Fruit fly (Drosophila melanogaster) whole organism, embryonic: ENCODE results near the gene Nup43.
A peak's percentile ranks its signal among the peaks of the same experiment; 100 is the strongest.

Source experiments
- ATbp ChIP-seq: fragments of 200-800 bp; sonication (Bioruptor generic); optimal IDR thresholded peaks from 2 replicates; lab custom pipeline; 2017; ENCODE audit warnings: missing biosample characterization, mild to moderate bottlenecking, missing genetic modification characterization, missing genetic modification reagents
- Atf3 ChIP-seq: fragments of 200-800 bp; sonication (Bioruptor generic); optimal IDR thresholded peaks from 3 replicates; lab custom pipeline; 2016; ENCODE audit warnings: missing biosample characterization, missing genetic modification characterization
- CG10366 ChIP-seq: fragments of 200-800 bp; sonication (Bioruptor generic); IDR thresholded peaks from 2 replicates; pipeline ENCODE4 v1.3.6; 2022; ENCODE audit warnings: missing biosample characterization, missing genetic modification characterization
- CG10462 ChIP-seq: fragments of 200-800 bp; sonication (Bioruptor generic); optimal IDR thresholded peaks from 2 replicates; lab custom pipeline; 2016; ENCODE audit warnings: missing biosample characterization, missing genetic modification characterization
- CG11695 ChIP-seq: fragments of 200-800 bp; sonication (Bioruptor generic); IDR thresholded peaks from 3 replicates; pipeline ENCODE4 v1.3.6; 2022; ENCODE audit warnings: missing biosample characterization, missing genetic modification characterization
- CG12391 ChIP-seq: fragments of 200-800 bp; sonication (Bioruptor generic); optimal IDR thresholded peaks from 3 replicates; lab custom pipeline; 2018; ENCODE audit warnings: missing biosample characterization, mild to moderate bottlenecking, missing genetic modification characterization, moderate library complexity
- CG12659 ChIP-seq: fragments of 200-800 bp; sonication (Bioruptor generic); optimal IDR thresholded peaks from 3 replicates; lab custom pipeline; 2017; ENCODE audit warnings: mild to moderate bottlenecking, missing biosample characterization, missing genetic modification reagents, missing genetic modification characterization
- CG13424 ChIP-seq: fragments of 200-800 bp; sonication (Bioruptor generic); optimal IDR thresholded peaks from 2 replicates; lab custom pipeline; 2019; ENCODE audit warnings: missing biosample characterization, mild to moderate bottlenecking, missing genetic modification characterization, moderate library complexity
- CG14710 ChIP-seq: fragments of 200-800 bp; sonication (Bioruptor generic); optimal IDR thresholded peaks from 3 replicates; lab custom pipeline; 2019; ENCODE audit warnings: missing biosample characterization, mild to moderate bottlenecking, missing genetic modification characterization, moderate library complexity
- CG15011 ChIP-seq: fragments of 200-800 bp; sonication (Bioruptor generic); optimal IDR thresholded peaks from 3 replicates; lab custom pipeline; 2018; ENCODE audit warnings: missing biosample characterization, mild to moderate bottlenecking, missing genetic modification characterization
- CG17328 ChIP-seq: fragments of 200-800 bp; sonication (Bioruptor generic); IDR thresholded peaks from 2 replicates; pipeline ENCODE4 v1.3.6; 2022; ENCODE audit warnings: missing biosample characterization, missing genetic modification characterization
- CG17385 ChIP-seq: fragments of 200-800 bp; sonication (Bioruptor generic); optimal IDR thresholded peaks from 3 replicates; lab custom pipeline; 2018; ENCODE audit warnings: missing biosample characterization, mild to moderate bottlenecking, missing genetic modification characterization
- CG18619 ChIP-seq: fragments of 200-800 bp; sonication (Bioruptor generic); optimal IDR thresholded peaks from 3 replicates; lab custom pipeline; 2017; ENCODE audit warnings: missing biosample characterization, mild to moderate bottlenecking, missing genetic modification characterization
- CG2116 ChIP-seq: fragments of 200-800 bp; sonication (Bioruptor generic); optimal IDR thresholded peaks from 3 replicates; lab custom pipeline; 2018; ENCODE audit warnings: missing biosample characterization, mild to moderate bottlenecking, missing genetic modification characterization
- CG2889 ChIP-seq: fragments of 200-800 bp; sonication (Bioruptor generic); IDR thresholded peaks from 3 replicates; pipeline ENCODE4 v1.3.6; 2022; ENCODE audit warnings: missing biosample characterization, missing genetic modification characterization
- CG32532 ChIP-seq: fragments of 200-800 bp; sonication (Bioruptor generic); IDR thresholded peaks from 2 replicates; pipeline ENCODE4 v1.3.6; 2022; ENCODE audit warnings: missing biosample characterization, missing genetic modification characterization
- CG33213 ChIP-seq: fragments of 200-800 bp; sonication (Bioruptor generic); optimal IDR thresholded peaks from 3 replicates; lab custom pipeline; 2016; ENCODE audit warnings: missing biosample characterization, missing genetic modification characterization
- CG3407 ChIP-seq: fragments of 200-800 bp; sonication (Bioruptor generic); optimal IDR thresholded peaks from 2 replicates; lab custom pipeline; 2018; ENCODE audit warnings: missing biosample characterization, mild to moderate bottlenecking, missing genetic modification characterization
- CG34376 ChIP-seq: fragments of 200-800 bp; sonication (Bioruptor generic); optimal IDR thresholded peaks from 2 replicates; lab custom pipeline; 2018; ENCODE audit warnings: missing biosample characterization, mild to moderate bottlenecking, missing genetic modification characterization
- CG42726 ChIP-seq: fragments of 200-800 bp; sonication (Bioruptor generic); IDR thresholded peaks from 2 replicates; pipeline ENCODE4 v1.3.6; 2022; ENCODE audit warnings: missing biosample characterization, missing genetic modification characterization; ENCODE audit not compliant: partially characterized antibody
- CG4404 ChIP-seq: fragments of 200-800 bp; sonication (Bioruptor generic); IDR thresholded peaks from 2 replicates; pipeline ENCODE4 v1.3.6; 2022; ENCODE audit warnings: missing biosample characterization, missing genetic modification characterization
- CG7839 ChIP-seq: fragments of 200-800 bp; sonication (Bioruptor generic); optimal IDR thresholded peaks from 3 replicates; lab custom pipeline; 2018; ENCODE audit warnings: missing biosample characterization, mild to moderate bottlenecking, missing genetic modification characterization, moderate library complexity
- CG8765 ChIP-seq: fragments of 200-800 bp; sonication (Bioruptor generic); IDR thresholded peaks from 2 replicates; pipeline ENCODE4 v1.3.6; 2022; ENCODE audit warnings: missing biosample characterization, missing genetic modification characterization
- CG9727 ChIP-seq: fragments of 200-800 bp; sonication (Bioruptor generic); optimal IDR thresholded peaks from 3 replicates; lab custom pipeline; 2017; ENCODE audit warnings: missing biosample characterization, mild to moderate bottlenecking, missing genetic modification characterization
- CG9817 ChIP-seq: fragments of 200-800 bp; sonication (Bioruptor generic); optimal IDR thresholded peaks from 2 replicates; lab custom pipeline; 2018; ENCODE audit warnings: missing biosample characterization, mild to moderate bottlenecking, missing genetic modification characterization, moderate library complexity
- D ChIP-seq, 2 experiments: fragments of 200-800 bp in 1 of 2; fragments of >200 bp in 1 of 2; sonication (Bioruptor generic) in 1 of 2; optimal IDR thresholded peaks; 2 replicates in 1 of 2; 3 replicates in 1 of 2; lab custom pipeline; 2017; ENCODE audit warnings: mild to moderate bottlenecking in 1 of 2, missing biosample characterization in 1 of 2, missing genetic modification characterization in 1 of 2, missing genetic modification reagents in 1 of 2
- Deaf1 ChIP-seq: fragments of 200-800 bp; optimal IDR thresholded peaks from 3 replicates; lab custom pipeline; 2019; ENCODE audit warnings: missing biosample characterization, mild to moderate bottlenecking, missing genetic modification characterization, moderate library complexity
- Hr78 ChIP-seq, 2 experiments: fragments of 200-800 bp in 1 of 2; fragments of >200 bp in 1 of 2; sonication (Bioruptor generic) in 1 of 2; optimal IDR thresholded peaks; 2 replicates each; lab custom pipeline; 2017 to 2019; ENCODE audit warnings: missing biosample characterization in 2 of 2, missing genetic modification characterization in 2 of 2, mild to moderate bottlenecking in 1 of 2, moderate library complexity in 1 of 2
- MBD-R2 ChIP-seq: fragments of 200-800 bp; sonication (Bioruptor generic); IDR thresholded peaks from 2 replicates; pipeline ENCODE4 v1.3.6; 2022; ENCODE audit warnings: missing biosample characterization, missing genetic modification characterization
- NfI ChIP-seq: fragments of 200-800 bp; sonication (Bioruptor generic); optimal IDR thresholded peaks from 3 replicates; lab custom pipeline; 2018; ENCODE audit warnings: missing biosample characterization, mild to moderate bottlenecking, missing genetic modification characterization, moderate library complexity
- Ravus ChIP-seq: fragments of 200-800 bp; sonication (Bioruptor generic); IDR thresholded peaks from 2 replicates; pipeline ENCODE4 v1.3.6; 2022; ENCODE audit warnings: missing biosample characterization, missing genetic modification characterization
- Rfx ChIP-seq: fragments of 200-800 bp; sonication (Bioruptor generic); IDR thresholded peaks from 2 replicates; pipeline ENCODE4 v1.3.6; 2022; ENCODE audit warnings: missing biosample characterization, missing genetic modification characterization
- Ssrp ChIP-seq: fragments of 200-800 bp; sonication (Bioruptor generic); optimal IDR thresholded peaks from 2 replicates; lab custom pipeline; 2018; ENCODE audit warnings: missing biosample characterization, mild to moderate bottlenecking, missing genetic modification characterization, moderate library complexity
- crc ChIP-seq: fragments of 200-800 bp; sonication (Bioruptor generic); optimal IDR thresholded peaks from 2 replicates; lab custom pipeline; 2016; ENCODE audit warnings: missing biosample characterization, missing genetic modification characterization
- ewg ChIP-seq: fragments of 200-800 bp; sonication (Bioruptor generic); optimal IDR thresholded peaks from 3 replicates; lab custom pipeline; 2017; ENCODE audit warnings: mild to moderate bottlenecking, missing biosample characterization, missing genetic modification reagents, missing genetic modification characterization
- gce ChIP-seq: fragments of 200-800 bp; sonication (Bioruptor generic); IDR thresholded peaks from 3 replicates; pipeline ENCODE4 v1.3.6; 2022; ENCODE audit warnings: missing biosample characterization, missing genetic modification characterization
- gcm ChIP-seq: fragments of 200-800 bp; sonication (Bioruptor generic); optimal IDR thresholded peaks from 2 replicates; lab custom pipeline; 2019; ENCODE audit warnings: missing biosample characterization, mild to moderate bottlenecking, missing genetic modification characterization, moderate library complexity
- gem ChIP-seq: fragments of 200-800 bp; sonication (Bioruptor generic); optimal IDR thresholded peaks from 2 replicates; lab custom pipeline; 2019; ENCODE audit warnings: missing biosample characterization, mild to moderate bottlenecking, missing genetic modification characterization, moderate library complexity
- inv ChIP-seq: fragments of 200-800 bp; sonication (Bioruptor generic); IDR thresholded peaks from 2 replicates; pipeline ENCODE4 v1.3.6; 2022; ENCODE audit warnings: missing biosample characterization, missing genetic modification characterization; ENCODE audit not compliant: partially characterized antibody
- ken ChIP-seq: fragments of 200-800 bp; sonication (Bioruptor generic); IDR thresholded peaks from 3 replicates; pipeline ENCODE4 v1.3.6; 2022; ENCODE audit warnings: missing biosample characterization, missing genetic modification characterization
- lab ChIP-seq: fragments of 200-800 bp; sonication (Bioruptor generic); optimal IDR thresholded peaks from 3 replicates; lab custom pipeline; 2017; ENCODE audit warnings: missing biosample characterization, missing genetic modification characterization, mild to moderate bottlenecking, moderate library complexity, missing genetic modification reagents
- lmd ChIP-seq: fragments of 200-800 bp; sonication (Bioruptor generic); IDR thresholded peaks from 2 replicates; pipeline ENCODE4 v1.3.6; 2022; ENCODE audit warnings: missing biosample characterization, missing genetic modification characterization
- nerfin-1 ChIP-seq: fragments of 200-800 bp; sonication (Bioruptor generic); optimal IDR thresholded peaks from 3 replicates; lab custom pipeline; 2019; ENCODE audit warnings: missing biosample characterization, mild to moderate bottlenecking, missing genetic modification characterization, moderate library complexity
- oc ChIP-seq: fragments of 200-800 bp; sonication (Bioruptor generic); optimal IDR thresholded peaks from 2 replicates; lab custom pipeline; 2018; ENCODE audit warnings: missing biosample characterization, mild to moderate bottlenecking, missing genetic modification characterization, moderate library complexity
- odd ChIP-seq: fragments of 200-800 bp; sonication (Bioruptor generic); optimal IDR thresholded peaks from 2 replicates; lab custom pipeline; 2017; ENCODE audit warnings: missing biosample characterization, mild to moderate bottlenecking, missing genetic modification characterization
- seq ChIP-seq: fragments of 200-800 bp; sonication (Bioruptor generic); IDR thresholded peaks from 2 replicates; pipeline ENCODE4 v1.3.6; 2022; ENCODE audit warnings: missing biosample characterization, missing genetic modification characterization
- slp2 ChIP-seq: fragments of 200-800 bp; sonication (Bioruptor generic); optimal IDR thresholded peaks from 2 replicates; lab custom pipeline; 2016; ENCODE audit warnings: missing biosample characterization, missing genetic modification characterization
- sna ChIP-seq: fragments of 200-800 bp; sonication (Bioruptor generic); IDR thresholded peaks from 2 replicates; pipeline ENCODE4 v1.3.6; 2022; ENCODE audit warnings: missing biosample characterization, missing genetic modification characterization; ENCODE audit not compliant: partially characterized antibody

The Nup43 gene

dm6 chr3R:18360630-18361260 is 5.7 kb upstream of the Nup43 start, which contains the start of gene CG15803 (continued):
- TF ChIP-seq sna (GFP tag; lab: Robert Waterston, UW) (0 out of 2 replicates have a peak, but pooled peaks have one; percentile 24), CG3407 (no peak), CG12659 (no peak), NfI (no peak), CG14710 (tag; lab: Kevin White, UChicago) (no peak), Deaf1 (tag; lab: Kevin White, UChicago) (peak; percentile 78), CG2116 (GFP tag; lab: Kevin White, UChicago) (no peak), Hr78 (GFP tag; optimal IDR thresholded peaks at IDR 0.05; lab: Kevin White, UChicago) (no peak), ATbp (GFP tag; lab: Kevin White, UChicago) (no peak), inv (no peak), ken (GFP tag; lab: Robert Waterston, UW) (no peak), Ravus (GFP tag; lab: Robert Waterston, UW) (no peak), CG18619 (GFP tag; lab: Kevin White, UChicago) (no peak), CG10366 (GFP tag; lab: Robert Waterston, UW) (no peak), CG33213 (GFP tag; lab: Kevin White, UChicago) (no peak), Ssrp (tag; lab: Kevin White, UChicago) (no peak), CG42726 (GFP tag; lab: Robert Waterston, UW) (no peak), gce (GFP tag; lab: Robert Waterston, UW) (no peak), CG9817 (tag; lab: Kevin White, UChicago) (no peak), crc (GFP tag; lab: Kevin White, UChicago) (no peak), CG8765 (GFP tag; lab: Robert Waterston, UW) (no peak), seq (GFP tag; lab: Robert Waterston, UW) (peak; percentile 10; the same call in 1 of the 2 replicates), CG12391 (tag; lab: Kevin White, UChicago) (peak; percentile 5), gcm (no peak), nerfin-1 (no peak), CG9727 (GFP tag; lab: Kevin White, UChicago) (no peak), CG17385 (GFP tag; lab: Kevin White, UChicago) (no peak), CG32532 (GFP tag; lab: Robert Waterston, UW) (0 out of 2 replicates have a peak, but pooled peaks have one; percentile 37), gem (tag; lab: Kevin White, UChicago) (peak; percentile 30), lmd (GFP tag; lab: Robert Waterston, UW) (peak; percentile 5; the same call in 1 of the 2 replicates), lab (GFP tag; lab: Kevin White, UChicago) (peak; percentile 5), slp2 (no peak)
- TF ChIP-seq, all 482 proteins: peak for 42

dm6 chr3R:18361694-18362093 is 4.7 kb upstream of the Nup43 start, which contains the start of gene hmw:
Gene hmw (plus strand): TSS chr3R:18361994.
- TF ChIP-seq Rfx (GFP tag; lab: Robert Waterston, UW) (peak; percentile 37; the same call in 1 of the 2 replicates), odd (no peak), ewg (GFP tag; lab: Kevin White, UChicago) (peak; percentile 24)

DNA sequence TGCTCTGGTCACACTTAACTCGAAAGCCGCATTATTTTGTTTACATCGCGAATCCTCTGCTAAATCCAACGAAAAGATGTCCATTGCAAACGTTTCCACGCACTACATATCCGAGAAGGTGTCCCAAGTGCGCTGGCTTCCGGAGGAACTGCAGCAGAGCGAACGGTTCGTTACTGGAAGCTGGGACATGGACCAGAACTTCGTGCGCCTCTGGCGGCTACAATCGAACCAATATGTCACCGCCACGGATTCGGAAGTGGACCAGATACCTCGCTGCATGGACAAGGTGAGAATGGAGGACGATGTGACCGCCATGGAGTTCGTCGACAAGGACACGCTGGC is 177 bp downstream of the Nup43 start:
- TF ChIP-seq CG2889 (no peak), CG13424 (tag; lab: Kevin White, UChicago) (no peak), CG10462 (no peak), CG34376 (GFP tag; lab: Kevin White, UChicago) (no peak), CG4404 (0 out of 2 replicates have a peak, but pooled peaks have one; percentile 1), Atf3 (no peak), CG11695 (GFP tag; lab: Robert Waterston, UW) (no peak), CG17328 (GFP tag; lab: Robert Waterston, UW) (0 out of 2 replicates have a peak, but pooled peaks have one; percentile 3), D (optimal IDR thresholded peaks at IDR 0.05; lab: Kevin White, UChicago) (peak; percentile 55), D (GFP tag; optimal IDR thresholded peaks at IDR 0.05; lab: Kevin White, UChicago) (no peak), oc (tag; lab: Kevin White, UChicago) (no peak), CG15011 (no peak), CG7839 (no peak), MBD-R2 (GFP tag; lab: Robert Waterston, UW) (peak; percentile 81)
